Worm (Caenorhabditis elegans) whole organism, mixed stage, embryonic: ENCODE measurements around the gene tsg-101.

Experiments
- ceh-43 ChIP-seq: fragments of 200-800 bp; sonication (Bioruptor generic); optimal IDR thresholded peaks from 2 replicates; lab custom pipeline; 2018; ENCODE audit warnings: mild to moderate bottlenecking, missing genetic modification characterization, moderate library complexity, missing compliant biosample characterization
- ceh-83 ChIP-seq: fragments of 200-800 bp; sonication (Bioruptor generic); optimal IDR thresholded peaks from 2 replicates; lab custom pipeline; 2018; ENCODE audit warnings: mild to moderate bottlenecking, missing genetic modification characterization, missing compliant biosample characterization
- elt-3 ChIP-seq: fragments of 150-350 bp; optimal IDR thresholded peaks from 2 replicates; lab custom pipeline; 2014; ENCODE audit warnings: missing biosample characterization, missing genetic modification characterization
- lin-13 ChIP-seq: fragments of 150-350 bp; optimal IDR thresholded peaks from 2 replicates; lab custom pipeline; 2014; ENCODE audit warnings: missing biosample characterization, missing genetic modification characterization
- lsy-2 ChIP-seq: fragments of 150-350 bp; optimal IDR thresholded peaks from 2 replicates; lab custom pipeline; 2014; ENCODE audit warnings: missing biosample characterization, missing genetic modification characterization
- nhr-12 ChIP-seq: fragments of 150-350 bp; optimal IDR thresholded peaks from 2 replicates; lab custom pipeline; 2014; ENCODE audit warnings: missing biosample characterization, missing genetic modification characterization
- nhr-28 ChIP-seq: fragments of 150-350 bp; optimal IDR thresholded peaks from 2 replicates; lab custom pipeline; 2014; ENCODE audit warnings: missing biosample characterization, missing genetic modification characterization
- nhr-76 ChIP-seq: sonication (generic microtip); optimal IDR thresholded peaks from 2 replicates; lab custom pipeline; 2017; ENCODE audit warnings: missing biosample characterization, missing genetic modification characterization
- sem-2 ChIP-seq: fragments of 200-800 bp; sonication (Bioruptor generic); optimal IDR thresholded peaks from 2 replicates; lab custom pipeline; 2018; ENCODE audit warnings: mild to moderate bottlenecking, missing genetic modification characterization, missing compliant biosample characterization

DNA sequence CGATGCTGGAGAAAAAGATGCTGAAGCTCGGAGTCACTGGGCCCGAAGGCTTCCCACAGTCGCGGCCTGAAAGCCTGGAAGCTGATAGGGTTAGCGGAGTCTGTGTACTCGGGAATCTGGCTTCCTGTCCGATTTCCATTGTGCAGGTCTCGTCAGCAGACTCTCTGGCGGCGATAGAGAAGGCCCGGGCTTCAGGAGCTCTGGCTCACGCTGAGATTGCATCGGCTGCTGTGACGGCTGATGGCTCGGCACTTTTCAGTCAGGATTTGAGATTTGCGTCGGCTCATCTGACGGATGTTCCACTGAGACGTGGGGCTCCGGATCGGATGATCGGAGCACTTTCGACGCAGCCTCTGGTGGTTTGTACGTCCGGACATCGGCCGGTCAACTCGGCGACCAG lies 9.1 kb upstream of the tsg-101 start:
- no peak for TF ChIP-seq lsy-2 (tag; lab: Kevin White, UChicago)
- no peak for TF ChIP-seq elt-3
- TF ChIP-seq sem-2 (GFP tag; lab: Kevin White, UChicago), result no peak
- no peak for TF ChIP-seq lin-13
- TF ChIP-seq nhr-76, result no peak
- no peak for TF ChIP-seq nhr-28 (tag; lab: Kevin White, UChicago)
- TF ChIP-seq ceh-83 (GFP tag; lab: Kevin White, UChicago), result no peak
- no peak for TF ChIP-seq nhr-12 (tag; lab: Kevin White, UChicago)
- no peak for TF ChIP-seq ceh-43 (GFP tag; lab: Kevin White, UChicago)
